Worm (Caenorhabditis elegans): ENCODE data around the gene atg-7.

The atg-7 gene

DNA sequence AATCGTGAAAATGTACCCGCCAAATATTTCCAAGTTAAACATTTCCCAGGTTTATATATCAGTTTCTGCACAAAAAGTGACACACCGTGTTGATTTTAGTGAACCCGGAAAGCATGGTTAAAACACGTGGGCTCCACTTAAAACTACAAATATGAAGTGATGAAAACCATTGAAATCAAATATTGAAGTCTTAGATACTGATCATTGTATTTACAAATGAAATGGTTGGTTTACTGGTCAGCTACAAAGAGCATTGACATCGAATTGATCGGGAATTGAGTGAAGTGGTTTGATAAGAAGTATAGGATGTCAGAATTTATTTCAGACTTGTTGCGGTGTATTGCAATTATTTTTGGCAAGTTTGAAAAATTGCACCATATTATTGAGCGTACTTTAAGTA, 51.4 kb downstream of the atg-7 start, which contains the start of gene hrg-5:
TSS of gene hrg-5 (minus strand) at position 17 of the 400 bp plus-strand sequence.
- TF ChIP-seq aly-1 (tag; optimal IDR thresholded peaks at IDR 0.05): no peak
- no peak for TF ChIP-seq scrt-1 (GFP tag; IDR thresholded peaks at IDR 0.05)
- no peak for TF ChIP-seq sea-1 (GFP tag; conservative IDR thresholded peaks at IDR 0.05)
- TF ChIP-seq hnd-1 (tag; optimal IDR thresholded peaks at IDR 0.05): no peak
- TF ChIP-seq hmbx-1 (tag; optimal IDR thresholded peaks at IDR 0.05): no peak
- TF ChIP-seq B0310.2 (tag; optimal IDR thresholded peaks at IDR 0.05): no peak
- TF ChIP-seq ceh-36 (tag; optimal IDR thresholded peaks at IDR 0.05): no peak
- no peak for TF ChIP-seq tbx-37 (GFP tag; conservative IDR thresholded peaks at IDR 0.05)
- TF ChIP-seq tbx-11 (GFP tag; IDR thresholded peaks at IDR 0.05): no peak
- no peak for TF ChIP-seq flt-1 (GFP tag; IDR thresholded peaks at IDR 0.05)
- TF ChIP-seq hmg-4 (GFP tag; optimal IDR thresholded peaks at IDR 0.05): no peak
- no peak for TF ChIP-seq tra-4 (tag; optimal IDR thresholded peaks at IDR 0.05)

All from whole organism, early embryonic.